Fruit fly (Drosophila melanogaster) whole organism, pupa: ENCODE data around the gene Rpn10.
A peak's percentile ranks its signal among the peaks of the same experiment; 100 is the strongest.

Experiments used
- CG14655 ChIP-seq: fragments of 200-800 bp; sonication (Bioruptor generic); optimal IDR thresholded peaks from 3 replicates; lab custom pipeline; 2017; ENCODE audit warnings: mild to moderate bottlenecking, missing biosample characterization, missing genetic modification reagents, missing genetic modification characterization
- CG17806 ChIP-seq: fragments of 200-800 bp; sonication (Bioruptor generic); optimal IDR thresholded peaks from 2 replicates; lab custom pipeline; 2018; ENCODE audit warnings: missing biosample characterization, mild to moderate bottlenecking, missing genetic modification characterization, moderate library complexity
- CG32121 ChIP-seq: fragments of 200-800 bp; sonication (Bioruptor generic); IDR thresholded peaks from 2 replicates; pipeline ENCODE4 v1.3.6; 2022; ENCODE audit warnings: missing biosample characterization, missing genetic modification characterization
- CG34367 ChIP-seq: fragments of 200-800 bp; sonication (Bioruptor generic); optimal IDR thresholded peaks from 2 replicates; lab custom pipeline; 2018; ENCODE audit warnings: missing biosample characterization, mild to moderate bottlenecking, missing genetic modification characterization
- CG4496 ChIP-seq: fragments of 200-800 bp; sonication (Bioruptor generic); IDR thresholded peaks from 3 replicates; pipeline ENCODE4 v1.3.6; 2022; ENCODE audit warnings: missing biosample characterization, missing genetic modification characterization
- CG8301 ChIP-seq: fragments of 200-800 bp; sonication (Bioruptor generic); optimal IDR thresholded peaks from 2 replicates; lab custom pipeline; 2018; ENCODE audit warnings: missing biosample characterization, mild to moderate bottlenecking, missing genetic modification characterization
- D1 ChIP-seq: fragments of 200-800 bp; sonication (Bioruptor generic); optimal IDR thresholded peaks from 2 replicates; lab custom pipeline; 2018; ENCODE audit warnings: missing biosample characterization, mild to moderate bottlenecking, missing genetic modification characterization, moderate library complexity
- EcR ChIP-seq: fragments of 200-800 bp; sonication (Bioruptor generic); optimal IDR thresholded peaks from 3 replicates; lab custom pipeline; 2019; ENCODE audit warnings: missing biosample characterization, missing genetic modification characterization, mild to moderate bottlenecking, moderate library complexity, missing genetic modification reagents
- Ets98B ChIP-seq: fragments of 200-800 bp; sonication (Bioruptor generic); IDR thresholded peaks from 2 replicates; pipeline ENCODE4 v1.3.6; 2022; ENCODE audit warnings: missing biosample characterization, missing genetic modification characterization
- Pif1A ChIP-seq: fragments of 200-800 bp; sonication (Bioruptor generic); optimal IDR thresholded peaks from 3 replicates; lab custom pipeline; 2016; ENCODE audit warnings: missing biosample characterization, missing genetic modification characterization
- Snoo ChIP-seq: fragments of 200-800 bp; sonication (Bioruptor generic); optimal IDR thresholded peaks from 3 replicates; lab custom pipeline; 2017; ENCODE audit warnings: missing biosample characterization, mild to moderate bottlenecking, missing genetic modification characterization, inconsistent platforms
- rn ChIP-seq: fragments of 200-800 bp; sonication (Bioruptor generic); IDR thresholded peaks from 2 replicates; pipeline ENCODE4 v1.3.6; 2022; ENCODE audit warnings: missing biosample characterization, missing genetic modification characterization

- TF ChIP-seq Pif1A (GFP tag; lab: Kevin White, UChicago) (no peak), CG17806 (tag; lab: Kevin White, UChicago) (no peak), CG4496 (no peak), D1 (tag; lab: Kevin White, UChicago) (no peak), Ets98B (GFP tag; lab: Robert Waterston, UW) (no peak), rn (GFP tag; lab: Robert Waterston, UW) (no peak), CG34367 (no peak), CG8301 (tag; lab: Kevin White, UChicago) (no peak), CG14655 (no peak), CG32121 (GFP tag; lab: Robert Waterston, UW) (no peak), Snoo (tag; lab: Kevin White, UChicago) (no peak), EcR (GFP tag; lab: Kevin White, UChicago) (peak; percentile 73)
Measured at dm6 chr3L:21508621-21509020, 28.2 kb upstream of the Rpn10 start.
